Worm (Caenorhabditis elegans) whole organism, L4/young adult: ENCODE results near the gene Y67H2A.2.

Source experiments
- W03F9.2 ChIP-seq: fragments of 150-350 bp; optimal IDR thresholded peaks from 2 replicates; lab custom pipeline; 2014; ENCODE audit warnings: missing biosample characterization, missing genetic modification characterization
- dao-5 ChIP-seq: sonication (generic microtip); optimal IDR thresholded peaks from 2 replicates; lab custom pipeline; 2016; ENCODE audit warnings: missing genotype, missing genetic modification characterization, moderate library complexity, missing compliant biosample characterization
- him-1 ChIP-seq: sonication (generic microtip); optimal IDR thresholded peaks from 2 replicates; lab custom pipeline; 2016; ENCODE audit warnings: missing genotype, missing genetic modification reagents, missing genetic modification characterization, missing compliant biosample characterization

Gene Y67H2A.2

ce11 chrIV:13313156-13313555, 15.5 kb upstream of the Y67H2A.2 start:
- TF ChIP-seq him-1 (tag; lab: Kevin White, UChicago) (no peak), dao-5 (no peak), W03F9.2 (tag; lab: Kevin White, UChicago) (no peak)

ce11 chrIV:13311331-13312034, 13.9 kb upstream of the Y67H2A.2 start:
- TF ChIP-seq dao-5: no peak
- TF ChIP-seq him-1 (tag; lab: Kevin White, UChicago): no peak
- TF ChIP-seq W03F9.2 (tag; lab: Kevin White, UChicago): no peak

- TF ChIP-seq W03F9.2 (tag; lab: Kevin White, UChicago) (no peak), dao-5 (no peak), him-1 (tag; lab: Kevin White, UChicago) (no peak)
These were observed 12.0 kb upstream of the Y67H2A.2 start for ce11 chrIV:13309636-13310035.

- TF ChIP-seq him-1 (tag; lab: Kevin White, UChicago) (no peak), W03F9.2 (tag; lab: Kevin White, UChicago) (no peak), dao-5 (no peak)
These were observed 7.2 kb upstream of the Y67H2A.2 start for ce11 chrIV:13304786-13305185.

- TF ChIP-seq him-1 (tag; lab: Kevin White, UChicago) (no peak), dao-5 (no peak), W03F9.2 (tag; lab: Kevin White, UChicago) (no peak)
These were observed 5.8 kb upstream of the Y67H2A.2 start, which contains the start of gene Y67H2A.7 for ce11 chrIV:13303442-13303841. TSS of gene Y67H2A.7 (plus strand) at chrIV:13303742.

ce11 chrIV:13300591-13300990, 3.0 kb upstream of the Y67H2A.2 start, which contains the start of gene csn-6:
TSS of gene csn-6 (plus strand) at chrIV:13300824.
- TF ChIP-seq dao-5: no peak
- TF ChIP-seq him-1 (tag; lab: Kevin White, UChicago): no peak
- no peak for TF ChIP-seq W03F9.2 (tag; lab: Kevin White, UChicago)

- no peak for TF ChIP-seq W03F9.2 (tag; lab: Kevin White, UChicago)
- TF ChIP-seq dao-5: no peak
- TF ChIP-seq him-1 (tag; lab: Kevin White, UChicago): no peak
These were observed 2.5 kb upstream of the Y67H2A.2 start, which contains the start of gene kdp-1 for ce11 chrIV:13300109-13300508. TSS of gene kdp-1 (plus strand) at chrIV:13300188.

ce11 chrIV:13299648-13300047, 2.0 kb upstream of the Y67H2A.2 start:
- no peak for TF ChIP-seq him-1 (tag; lab: Kevin White, UChicago)
- TF ChIP-seq dao-5: no peak
- no peak for TF ChIP-seq W03F9.2 (tag; lab: Kevin White, UChicago)

ce11 chrIV:13290239-13290638, 7.4 kb downstream of the Y67H2A.2 start:
- no peak for TF ChIP-seq W03F9.2 (tag; lab: Kevin White, UChicago)
- no peak for TF ChIP-seq dao-5
- no peak for TF ChIP-seq him-1 (tag; lab: Kevin White, UChicago)

ce11 chrIV:13289321-13289720, 8.3 kb downstream of the Y67H2A.2 start, which contains the start of gene Y67H2A.10:
TSS of gene Y67H2A.10 (minus strand) at chrIV:13289504.
- TF ChIP-seq dao-5 (no peak), him-1 (tag; lab: Kevin White, UChicago) (no peak), W03F9.2 (tag; lab: Kevin White, UChicago) (no peak)

- TF ChIP-seq him-1 (tag; lab: Kevin White, UChicago) (no peak), W03F9.2 (tag; lab: Kevin White, UChicago) (no peak), dao-5 (no peak)
These were observed 14.8 kb downstream of the Y67H2A.2 start, which contains the start of gene cpsf-3 for ce11 chrIV:13282778-13283177. TSS of gene cpsf-3 (minus strand) at chrIV:13282878.

ce11 chrIV:13272494-13272893, 25.1 kb downstream of the Y67H2A.2 start, which contains the start of gene unc-26:
TSS of gene unc-26 (minus strand) at chrIV:13272516.
- TF ChIP-seq him-1 (tag; lab: Kevin White, UChicago) (no peak), W03F9.2 (tag; lab: Kevin White, UChicago) (no peak), dao-5 (no peak)

- TF ChIP-seq dao-5 (no peak), W03F9.2 (tag; lab: Kevin White, UChicago) (no peak), him-1 (tag; lab: Kevin White, UChicago) (no peak)
These were observed 29.2 kb downstream of the Y67H2A.2 start for ce11 chrIV:13268385-13268784.

ce11 chrIV:13261778-13262177, 35.8 kb downstream of the Y67H2A.2 start:
- TF ChIP-seq W03F9.2 (tag; lab: Kevin White, UChicago) (no peak), dao-5 (no peak), him-1 (tag; lab: Kevin White, UChicago) (no peak)
